Fruit fly (Drosophila melanogaster) whole organism, prepupa: ENCODE measurements around the gene sol.
A peak's percentile ranks its signal among the peaks of the same experiment; 100 is the strongest.

Source experiments
- CG11294 ChIP-seq: fragments of 200-800 bp; sonication (Bioruptor generic); IDR thresholded peaks from 2 replicates; pipeline ENCODE4 v1.3.6; 2022; ENCODE audit warnings: missing biosample characterization, missing genetic modification characterization
- CG1621 ChIP-seq: fragments of 200-800 bp; sonication (Bioruptor generic); optimal IDR thresholded peaks from 3 replicates; lab custom pipeline; 2018; ENCODE audit warnings: missing biosample characterization, mild to moderate bottlenecking, missing genetic modification characterization
- CG32006 ChIP-seq: fragments of 200-800 bp; sonication (Bioruptor generic); optimal IDR thresholded peaks from 3 replicates; lab custom pipeline; 2017; ENCODE audit warnings: missing biosample characterization, mild to moderate bottlenecking, missing genetic modification characterization
- CG6854 ChIP-seq: fragments of 200-800 bp; sonication (Bioruptor generic); optimal IDR thresholded peaks from 2 replicates; lab custom pipeline; 2017; ENCODE audit warnings: missing biosample characterization, mild to moderate bottlenecking, missing genetic modification characterization
- CG7368 ChIP-seq: fragments of 200-800 bp; sonication (Bioruptor generic); optimal IDR thresholded peaks from 3 replicates; lab custom pipeline; 2016; ENCODE audit warnings: missing biosample characterization, missing genetic modification characterization
- CG8119 ChIP-seq: fragments of 200-800 bp; sonication (Bioruptor generic); IDR thresholded peaks from 3 replicates; pipeline ENCODE4 v1.3.6; 2022; ENCODE audit warnings: missing biosample characterization, missing genetic modification characterization
- Eip93F ChIP-seq: fragments of 200-800 bp; sonication (Bioruptor generic); optimal IDR thresholded peaks from 2 replicates; lab custom pipeline; 2016; ENCODE audit warnings: missing biosample characterization, mild to moderate bottlenecking, missing genetic modification characterization
- Gug ChIP-seq: fragments of 200-800 bp; sonication (Bioruptor generic); IDR thresholded peaks from 2 replicates; pipeline ENCODE4 v1.3.6; 2022; ENCODE audit warnings: missing biosample characterization, missing genetic modification characterization
- Hr39 ChIP-seq: fragments of 200-800 bp; sonication (Bioruptor generic); optimal IDR thresholded peaks from 2 replicates; lab custom pipeline; 2016; ENCODE audit warnings: missing biosample characterization, missing genetic modification characterization
- OdsH ChIP-seq: fragments of 200-800 bp; sonication (Bioruptor generic); optimal IDR thresholded peaks from 3 replicates; lab custom pipeline; 2016; ENCODE audit warnings: missing biosample characterization, missing genetic modification characterization
- Sox102F ChIP-seq: fragments of 200-800 bp; sonication (Bioruptor generic); optimal IDR thresholded peaks from 2 replicates; lab custom pipeline; 2016; ENCODE audit warnings: missing biosample characterization, mild to moderate bottlenecking, missing genetic modification characterization
- Sox14 ChIP-seq: fragments of 200-800 bp; sonication (Bioruptor generic); optimal IDR thresholded peaks from 3 replicates; lab custom pipeline; 2016; ENCODE audit warnings: missing biosample characterization, missing genetic modification characterization
- acj6 ChIP-seq: fragments of 200-800 bp; sonication (Bioruptor generic); optimal IDR thresholded peaks from 3 replicates; lab custom pipeline; 2016; ENCODE audit warnings: missing biosample characterization, missing genetic modification characterization

DNA sequence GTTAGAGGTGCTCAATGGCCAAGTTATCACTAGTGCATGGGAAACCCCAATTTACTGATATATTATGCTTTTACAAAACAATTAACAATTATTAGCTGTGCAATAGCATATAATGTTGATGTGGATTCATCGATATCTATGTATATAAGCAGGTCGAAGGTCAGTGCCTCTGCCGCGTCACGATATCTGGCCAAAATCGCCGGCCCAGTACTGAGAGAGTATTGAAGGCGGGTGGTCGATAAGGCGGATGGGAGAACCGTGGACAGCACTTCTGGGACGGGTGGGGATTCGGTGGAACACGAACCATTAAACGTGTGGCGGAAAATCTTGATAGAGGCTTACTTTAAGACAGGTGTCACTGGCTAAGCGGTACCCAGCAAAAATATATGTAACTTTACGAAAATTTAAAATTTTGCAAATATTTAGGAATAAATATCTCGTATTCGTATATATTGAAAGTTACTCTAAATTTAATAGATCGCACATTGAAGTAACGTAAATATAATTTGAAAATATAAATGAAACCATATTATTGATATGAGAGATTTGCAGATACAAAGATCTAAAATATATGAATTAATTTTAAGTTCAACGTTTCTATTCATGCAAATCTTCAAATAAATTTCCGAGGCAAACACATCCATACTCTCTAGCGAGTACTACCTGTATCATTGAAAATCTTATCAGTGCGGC lies 27.6 kb upstream of the sol start:
- no peak for TF ChIP-seq Sox14 (GFP tag; lab: Kevin White, UChicago)
- TF ChIP-seq CG32006 (GFP tag; lab: Kevin White, UChicago): no peak
- no peak for TF ChIP-seq CG8119
- TF ChIP-seq Gug (GFP tag; lab: Robert Waterston, UW): no peak
- no peak; the same call in 1 of the 2 replicates for TF ChIP-seq CG11294 (GFP tag; lab: Robert Waterston, UW)
- no peak for TF ChIP-seq Sox102F (GFP tag; lab: Kevin White, UChicago)
- TF ChIP-seq CG7368 (GFP tag; lab: Kevin White, UChicago): peak; percentile 1
- no peak for TF ChIP-seq Eip93F (GFP tag; lab: Kevin White, UChicago)
- TF ChIP-seq Hr39 (GFP tag; lab: Kevin White, UChicago): no peak
- TF ChIP-seq OdsH (GFP tag; lab: Kevin White, UChicago): no peak
- no peak for TF ChIP-seq CG1621 (tag; lab: Kevin White, UChicago)
- TF ChIP-seq CG6854 (GFP tag; lab: Kevin White, UChicago): no peak
- no peak for TF ChIP-seq acj6 (GFP tag; lab: Kevin White, UChicago)
